Fruit fly (Drosophila melanogaster): Measurements from ENCODE around the gene Hsc70-2.

DNA sequence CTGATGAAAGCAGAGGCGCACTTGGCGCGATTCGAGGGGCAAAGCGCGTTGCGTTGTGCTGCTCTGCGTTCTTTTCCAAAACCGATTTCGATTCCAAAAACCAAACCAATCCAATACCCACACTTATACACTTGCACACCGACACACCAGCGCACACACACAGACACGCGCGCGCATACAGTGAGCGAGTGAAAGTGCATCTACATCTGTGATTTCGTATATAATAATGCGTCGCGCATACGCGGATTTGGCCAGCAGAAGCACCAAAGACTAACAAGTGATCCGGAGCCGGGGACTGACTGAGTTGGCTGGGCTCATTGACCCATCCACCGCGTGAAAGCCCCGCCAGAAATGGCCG lies 46.3 kb upstream of the Hsc70-2 start:
- TF ChIP-seq lz (GFP tag; optimal IDR thresholded peaks at IDR 0.05) (no peak), eg (GFP tag; IDR thresholded peaks at IDR 0.05) (no peak), ss (GFP tag; optimal IDR thresholded peaks at IDR 0.05) (no peak), CG16779 (tag; optimal IDR thresholded peaks at IDR 0.05) (no peak), CG11762 (GFP tag; optimal IDR thresholded peaks at IDR 0.05; ENCODE audit: insufficient read depth) (no peak), pdm3 (GFP tag; optimal IDR thresholded peaks at IDR 0.05) (no peak)

Measured in whole organism, prepupa.